Worm (Caenorhabditis elegans): ENCODE measurements around the gene F47C12.7.

The F47C12.7 gene

DNA sequence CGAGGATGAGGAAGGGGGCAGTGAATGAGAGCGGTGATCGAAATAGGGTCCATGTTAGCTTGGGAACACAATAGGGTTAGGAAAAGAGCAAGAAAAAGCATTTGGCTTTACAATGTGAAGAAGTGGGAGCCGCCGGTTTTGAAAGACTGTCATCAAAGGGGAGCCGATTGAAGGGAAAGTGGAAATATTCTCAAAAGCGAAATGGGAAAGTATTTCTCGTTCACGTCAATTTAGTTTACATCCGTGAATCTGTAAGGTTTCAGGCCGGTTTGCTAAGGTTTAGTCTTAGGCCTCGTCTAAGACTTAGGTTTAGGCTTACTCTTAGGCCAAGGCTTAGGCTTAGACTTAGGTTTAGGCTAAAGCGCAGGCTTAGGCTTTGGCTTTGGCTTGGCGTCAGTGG lies at the start of gene F47C12.7:
Gene F47C12.7, minus strand, starts transcription at position 101 of the 400 bp plus-strand sequence.
- TF ChIP-seq unc-62 (GFP tag; optimal IDR thresholded peaks at IDR 0.05) = no peak

ce11 chrIV:4042274-4042673 lies 47.0 kb upstream of the F47C12.7 start, which contains the start of gene cdc-73:
Gene cdc-73, plus strand, starts transcription at chrIV:4042575.
- TF ChIP-seq unc-62 (GFP tag; optimal IDR thresholded peaks at IDR 0.05) = no peak

- TF ChIP-seq unc-62 (GFP tag; optimal IDR thresholded peaks at IDR 0.05) = no peak
These were observed 45.7 kb upstream of the F47C12.7 start for ce11 chrIV:4041006-4041405.

- no peak for TF ChIP-seq unc-62 (GFP tag; optimal IDR thresholded peaks at IDR 0.05)
These were observed 44.7 kb upstream of the F47C12.7 start, which contains the start of gene F35F11.2 for ce11 chrIV:4039984-4040383. Gene F35F11.2, plus strand, starts transcription at chrIV:4040284.

DNA sequence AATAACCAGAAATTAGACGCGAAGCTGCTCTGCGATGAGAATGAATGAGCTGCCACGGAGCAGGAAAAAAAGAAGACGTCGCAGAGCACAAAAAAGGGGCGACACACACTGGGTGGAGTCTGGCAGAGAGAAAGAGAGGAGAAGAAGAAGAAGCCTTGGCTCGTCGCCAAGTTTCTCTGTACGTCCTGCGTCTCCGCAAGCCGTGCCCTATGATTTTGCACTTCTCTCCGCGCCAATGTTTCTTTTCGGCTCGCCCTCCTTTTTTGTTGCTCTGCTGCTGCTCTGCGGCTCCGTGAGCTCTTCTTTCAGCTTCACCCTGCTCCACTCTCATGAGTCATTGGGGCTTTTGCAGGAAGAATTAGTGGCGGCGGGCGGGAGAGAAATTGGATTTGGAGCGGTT lies 39.6 kb upstream of the F47C12.7 start, which contains the start of gene hlh-30:
Gene hlh-30, minus strand, starts transcription at position 69 of the 400 bp plus-strand sequence.
- no peak for TF ChIP-seq unc-62 (GFP tag; optimal IDR thresholded peaks at IDR 0.05)

DNA sequence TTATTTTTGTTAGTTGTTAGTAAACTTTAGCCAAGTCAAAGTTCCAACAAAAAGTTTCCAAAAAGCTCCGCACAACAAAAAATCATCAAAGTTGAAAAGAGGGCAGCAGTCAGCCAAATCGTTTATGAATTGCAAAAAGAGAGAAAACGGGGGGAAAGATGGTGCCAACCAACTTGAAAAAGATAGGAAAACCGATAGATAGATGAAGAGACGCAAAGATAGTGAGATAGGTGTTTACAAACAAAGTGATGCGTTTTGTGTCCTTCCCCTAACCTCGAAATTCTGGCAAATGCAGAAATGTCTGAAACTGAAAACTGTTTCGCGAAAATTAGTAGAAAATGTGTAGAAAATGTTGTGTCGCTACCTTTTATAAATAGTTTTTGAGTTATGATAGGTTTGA lies 38.2 kb upstream of the F47C12.7 start:
- TF ChIP-seq unc-62 (GFP tag; optimal IDR thresholded peaks at IDR 0.05) = no peak

DNA sequence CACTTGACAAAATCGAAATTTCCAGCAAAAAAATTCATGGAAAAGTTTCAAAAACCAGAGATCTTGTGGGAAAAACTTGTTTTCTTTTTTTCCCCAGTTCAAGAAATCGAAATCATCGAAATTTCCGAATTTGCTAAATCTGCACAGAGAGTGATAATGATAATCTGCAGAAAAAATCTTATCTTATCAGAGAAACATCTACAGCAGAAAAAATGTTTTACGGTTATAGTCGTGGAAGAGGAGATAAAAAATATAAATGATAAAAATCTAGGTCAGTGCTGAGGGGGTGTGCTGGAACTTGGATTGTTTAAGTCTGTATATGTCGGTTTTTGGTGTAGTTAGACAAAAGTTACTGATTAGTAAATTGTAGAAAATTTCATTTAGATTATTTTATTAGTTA lies 37.1 kb upstream of the F47C12.7 start:
- TF ChIP-seq unc-62 (GFP tag; optimal IDR thresholded peaks at IDR 0.05) = no peak

DNA sequence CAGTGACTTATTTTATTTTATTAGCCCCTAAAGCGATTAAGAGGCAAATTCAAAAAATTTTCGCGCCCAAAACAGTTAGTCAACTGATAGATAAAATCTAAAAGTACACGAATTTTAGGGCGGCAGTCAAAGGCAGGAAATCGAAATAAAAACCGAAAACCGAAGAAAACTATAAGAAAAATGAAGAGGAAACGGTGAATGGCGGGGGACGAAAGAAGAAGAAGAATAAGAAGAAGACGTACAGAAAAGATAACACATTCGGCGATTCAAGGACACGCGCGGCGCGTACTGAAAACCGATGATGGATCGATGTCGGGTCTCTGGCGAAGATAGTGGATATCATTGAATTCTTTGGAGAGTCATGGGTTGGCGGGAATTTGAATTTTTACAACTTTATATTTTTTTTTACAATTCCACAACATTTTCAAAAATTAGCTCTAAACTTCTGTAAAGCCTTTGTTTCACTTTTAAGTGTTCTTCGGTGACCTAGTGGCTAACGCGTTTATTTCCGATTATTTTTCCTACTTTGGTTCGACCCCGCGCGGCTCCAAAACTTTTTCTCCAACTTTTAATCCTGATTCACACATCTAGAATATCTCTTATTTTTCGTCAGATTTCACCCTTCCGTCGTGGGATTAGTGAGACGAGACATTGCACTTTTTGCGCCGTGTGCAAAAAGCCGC lies 35.8 kb upstream of the F47C12.7 start:
- TF ChIP-seq unc-62 (GFP tag; optimal IDR thresholded peaks at IDR 0.05) = no peak

ce11 chrIV:4029288-4029687 lies 34.0 kb upstream of the F47C12.7 start:
- no peak for TF ChIP-seq unc-62 (GFP tag; optimal IDR thresholded peaks at IDR 0.05)

DNA sequence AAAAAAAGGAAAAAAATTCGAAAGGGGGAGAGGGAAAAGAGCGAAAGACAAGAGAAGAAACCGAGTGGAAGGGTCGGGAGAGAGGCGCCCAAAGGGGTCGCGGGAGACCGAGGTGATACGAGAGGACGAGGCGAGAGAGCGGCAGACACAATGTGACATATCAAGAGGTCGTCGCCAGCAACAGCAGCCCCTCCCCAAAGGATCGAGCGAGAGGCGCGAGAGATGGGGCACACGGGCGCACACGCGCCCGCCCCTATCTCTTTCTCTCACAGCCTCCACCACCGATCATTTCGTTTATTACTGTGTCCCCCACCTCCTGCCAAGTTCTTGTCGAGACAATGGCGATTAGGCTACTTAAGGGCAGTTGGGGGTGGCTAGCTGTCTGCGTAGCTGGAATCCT lies 32.9 kb upstream of the F47C12.7 start:
- TF ChIP-seq unc-62 (GFP tag; optimal IDR thresholded peaks at IDR 0.05) = no peak

DNA sequence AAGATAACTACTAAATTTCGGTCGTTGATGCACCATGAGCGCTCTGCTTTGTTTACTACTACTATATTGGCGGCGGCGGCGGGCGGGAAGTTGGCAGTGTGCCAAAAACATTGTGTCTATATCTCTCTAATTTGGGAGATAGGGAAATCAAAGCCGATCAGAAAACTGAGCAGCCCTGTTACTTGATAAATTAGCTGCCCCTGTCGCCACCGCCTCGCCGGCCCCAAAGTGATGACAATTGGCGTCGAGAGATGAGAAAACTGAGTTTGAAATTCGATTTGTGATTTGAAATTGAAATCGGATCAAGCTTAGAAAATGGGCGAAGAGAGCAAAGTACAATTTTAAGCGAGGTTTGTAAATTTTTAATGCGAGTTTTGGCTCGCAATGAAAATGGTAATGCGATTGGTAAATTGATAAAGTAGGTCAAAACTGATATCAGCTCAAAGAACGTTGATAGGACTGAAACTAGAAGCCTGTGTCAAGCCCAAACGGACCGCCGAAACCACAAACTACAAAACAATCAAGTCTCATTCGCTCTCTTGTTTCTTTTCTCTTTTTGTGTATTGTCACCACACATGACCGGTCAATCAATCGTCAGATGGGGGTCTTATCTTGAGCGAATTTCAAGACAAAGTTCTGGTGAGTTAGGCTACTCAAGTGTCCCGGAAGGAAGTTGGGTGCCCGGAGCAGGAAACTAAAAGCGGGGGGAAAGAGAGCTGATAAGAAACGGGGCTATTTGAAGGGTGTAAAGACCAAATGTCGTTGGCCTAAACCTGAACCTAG lies 32.0 kb upstream of the F47C12.7 start:
- no peak for TF ChIP-seq unc-62 (GFP tag; optimal IDR thresholded peaks at IDR 0.05)

DNA sequence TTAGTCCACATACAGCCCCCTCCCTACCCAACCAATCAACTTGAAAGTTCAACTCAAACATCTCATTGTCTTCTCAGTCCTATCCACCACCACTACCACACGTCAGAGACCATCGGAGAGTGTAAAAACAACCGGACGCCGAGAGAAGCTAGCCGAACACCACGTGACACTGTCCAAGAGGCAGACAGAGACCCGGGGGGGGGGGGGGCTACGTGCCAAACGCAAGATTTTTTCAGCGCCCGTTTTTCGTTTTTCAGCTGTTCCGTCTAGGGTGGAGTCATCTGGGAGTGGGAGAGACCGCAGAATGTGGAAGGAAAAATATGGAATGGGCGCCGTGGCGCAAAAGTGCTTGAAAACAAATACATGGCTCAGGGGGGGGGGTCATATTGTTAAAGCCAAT lies 30.6 kb upstream of the F47C12.7 start:
- TF ChIP-seq unc-62 (GFP tag; optimal IDR thresholded peaks at IDR 0.05) = no peak

DNA sequence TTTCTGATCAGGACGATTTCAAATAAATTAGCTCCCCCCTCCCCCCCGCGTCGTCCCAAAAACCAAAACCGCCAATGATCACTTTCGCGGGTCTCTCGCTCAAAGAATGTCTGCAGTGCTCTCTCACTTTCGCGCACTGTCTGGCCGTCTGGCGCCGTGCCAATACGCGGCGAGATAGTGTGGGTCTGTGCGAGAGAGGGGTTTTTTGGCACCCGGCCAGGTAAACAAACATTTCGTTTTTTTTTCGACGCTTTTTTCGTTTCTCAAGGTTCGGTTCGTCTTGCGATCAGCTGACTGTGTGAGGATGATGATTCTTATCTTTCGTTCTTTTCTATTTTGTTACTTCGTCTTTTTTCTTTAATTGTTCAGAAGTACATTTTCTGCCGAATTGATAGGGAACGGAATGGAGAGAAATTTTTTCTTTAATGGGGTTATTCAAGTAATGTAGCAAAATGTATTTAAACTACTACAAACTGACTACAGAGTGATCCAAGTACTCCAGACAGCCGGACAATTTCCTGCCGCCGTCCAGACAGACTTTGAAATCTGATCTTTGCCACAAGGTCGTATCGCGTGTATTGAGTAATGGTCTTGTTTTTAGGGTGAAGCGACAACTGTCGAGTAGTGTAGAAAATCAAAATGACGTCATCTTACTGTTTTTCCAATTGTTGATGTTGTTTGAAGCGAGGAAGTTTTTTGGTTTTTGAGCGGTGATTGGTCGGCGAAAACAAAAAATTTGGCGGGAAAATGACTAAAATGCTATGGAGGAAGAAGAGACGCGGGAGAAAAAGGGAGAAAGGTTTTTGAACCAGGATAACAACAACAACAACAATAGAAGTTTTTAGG lies 29.1 kb upstream of the F47C12.7 start:
- no peak for TF ChIP-seq unc-62 (GFP tag; optimal IDR thresholded peaks at IDR 0.05)

DNA sequence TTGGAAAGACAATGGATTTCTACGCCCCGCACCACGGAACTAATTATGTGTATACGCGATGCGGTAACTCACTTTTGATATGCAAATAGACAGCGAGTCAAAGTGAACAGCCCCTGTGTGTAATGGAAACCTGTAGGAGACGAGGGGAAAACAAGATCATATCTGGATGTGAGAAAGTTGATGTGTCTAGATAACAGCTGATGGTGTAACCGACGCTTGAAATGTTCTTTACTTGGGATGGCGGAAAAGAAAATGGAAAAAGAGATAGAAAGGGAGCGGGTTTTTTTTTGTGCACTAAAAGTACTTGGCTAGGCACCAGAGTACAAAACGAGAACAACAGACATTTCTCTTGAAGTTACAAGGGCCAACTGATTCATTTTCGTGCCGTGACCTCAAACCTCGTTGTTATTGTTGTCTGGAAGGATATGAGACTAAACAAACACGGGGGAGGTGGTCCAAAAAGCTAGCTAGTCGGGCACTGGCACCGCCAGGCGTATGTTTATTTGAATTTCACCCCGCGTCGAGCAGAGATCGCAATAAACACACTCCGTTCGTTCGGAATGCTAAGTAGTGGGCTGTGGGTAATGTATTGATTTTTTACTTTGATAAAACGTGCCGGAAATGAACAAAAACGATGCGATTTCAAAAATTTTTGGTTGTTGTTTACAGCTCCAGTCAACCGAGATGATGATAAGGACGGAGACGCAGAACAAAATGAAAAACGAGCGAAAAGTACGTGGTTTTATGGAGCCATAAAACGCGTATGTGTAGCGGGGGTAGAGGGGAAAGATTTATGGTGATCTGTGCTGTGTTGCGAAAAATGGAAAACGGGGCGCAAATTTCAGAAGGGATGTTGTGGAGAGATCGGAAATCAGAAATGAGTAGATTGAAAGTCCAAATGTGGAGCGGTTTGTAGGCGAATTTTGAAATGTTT lies 26.8 kb upstream of the F47C12.7 start:
- TF ChIP-seq unc-62 (GFP tag; optimal IDR thresholded peaks at IDR 0.05) = no peak

- TF ChIP-seq unc-62 (GFP tag; optimal IDR thresholded peaks at IDR 0.05) = no peak
These were observed 24.6 kb upstream of the F47C12.7 start for ce11 chrIV:4019836-4020235.

Measured in whole organism, dauer.